Fruit fly (Drosophila melanogaster) whole organism, embryonic: ENCODE results near the gene CG10959.

Experiments
- B-H2 ChIP-seq: fragments of 200-800 bp; sonication (Bioruptor generic); optimal IDR thresholded peaks from 2 replicates; lab custom pipeline; 2018; ENCODE audit warnings: missing biosample characterization, mild to moderate bottlenecking, missing genetic modification characterization
- BtbVII ChIP-seq: fragments of 200-800 bp; sonication (Bioruptor generic); optimal IDR thresholded peaks from 3 replicates; lab custom pipeline; 2017; ENCODE audit warnings: missing biosample characterization, mild to moderate bottlenecking, missing genetic modification characterization
- CG12659 ChIP-seq: fragments of 200-800 bp; sonication (Bioruptor generic); optimal IDR thresholded peaks from 3 replicates; lab custom pipeline; 2017; ENCODE audit warnings: mild to moderate bottlenecking, missing biosample characterization, missing genetic modification reagents, missing genetic modification characterization
- CG12769 ChIP-seq: fragments of 200-800 bp; sonication (Bioruptor generic); optimal IDR thresholded peaks from 2 replicates; lab custom pipeline; 2019; ENCODE audit warnings: missing biosample characterization, mild to moderate bottlenecking, missing genetic modification characterization, moderate library complexity
- CG13123 ChIP-seq: fragments of 200-800 bp; sonication (Bioruptor generic); optimal IDR thresholded peaks from 2 replicates; lab custom pipeline; 2016; ENCODE audit warnings: missing biosample characterization, missing genetic modification characterization
- CG14667 ChIP-seq: fragments of 200-800 bp; sonication (Bioruptor generic); IDR thresholded peaks from 2 replicates; pipeline ENCODE4 v1.3.6; 2022; ENCODE audit warnings: missing biosample characterization, missing genetic modification characterization
- CG17912 ChIP-seq: fragments of 200-800 bp; sonication (Bioruptor generic); optimal IDR thresholded peaks from 2 replicates; lab custom pipeline; 2018; ENCODE audit warnings: missing biosample characterization, mild to moderate bottlenecking, missing genetic modification characterization
- CG3065 ChIP-seq: fragments of 200-800 bp; sonication (Bioruptor generic); optimal IDR thresholded peaks from 2 replicates; lab custom pipeline; 2016; ENCODE audit warnings: missing biosample characterization, missing genetic modification characterization
- CG31224 ChIP-seq: fragments of 200-800 bp; sonication (Bioruptor generic); IDR thresholded peaks from 2 replicates; pipeline ENCODE4 v1.3.6; 2022; ENCODE audit warnings: missing biosample characterization, missing genetic modification characterization
- CG3838 ChIP-seq: fragments of 200-800 bp; sonication (Bioruptor generic); optimal IDR thresholded peaks from 3 replicates; lab custom pipeline; 2016; ENCODE audit warnings: missing biosample characterization, missing genetic modification characterization
- CG43689 ChIP-seq: fragments of 200-800 bp; sonication (Bioruptor generic); IDR thresholded peaks from 2 replicates; pipeline ENCODE4 v1.3.6; 2022; ENCODE audit warnings: missing biosample characterization, missing genetic modification characterization
- CG4820 ChIP-seq: fragments of 200-800 bp; sonication (Bioruptor generic); optimal IDR thresholded peaks from 3 replicates; lab custom pipeline; 2016; ENCODE audit warnings: missing biosample characterization, missing genetic modification characterization
- CG7271 ChIP-seq: fragments of 200-800 bp; sonication (Bioruptor generic); optimal IDR thresholded peaks from 2 replicates; lab custom pipeline; 2018; ENCODE audit warnings: missing biosample characterization, mild to moderate bottlenecking, missing genetic modification characterization, moderate library complexity
- CG7556 ChIP-seq: fragments of 200-800 bp; sonication (Bioruptor generic); optimal IDR thresholded peaks from 2 replicates; lab custom pipeline; 2017; ENCODE audit warnings: missing biosample characterization, mild to moderate bottlenecking, missing genetic modification characterization
- CG9609 ChIP-seq: fragments of 200-800 bp; sonication (Bioruptor generic); optimal IDR thresholded peaks from 3 replicates; lab custom pipeline; 2016; ENCODE audit warnings: missing biosample characterization, missing genetic modification characterization
- E2f1 ChIP-seq: fragments of 200-800 bp; sonication (Bioruptor generic); IDR thresholded peaks from 2 replicates; pipeline ENCODE4 v1.3.6; 2022; ENCODE audit warnings: missing biosample characterization, missing genetic modification characterization
- Fer1 ChIP-seq: fragments of 200-800 bp; sonication (Bioruptor generic); optimal IDR thresholded peaks from 2 replicates; lab custom pipeline; 2017; ENCODE audit warnings: missing biosample characterization, mild to moderate bottlenecking, missing genetic modification characterization
- Fer3 ChIP-seq: fragments of 200-800 bp; sonication (Bioruptor generic); optimal IDR thresholded peaks from 2 replicates; lab custom pipeline; 2018; ENCODE audit warnings: missing biosample characterization, mild to moderate bottlenecking, missing genetic modification characterization, moderate library complexity
- Gsc ChIP-seq: fragments of 200-800 bp; sonication (Bioruptor generic); IDR thresholded peaks from 2 replicates; pipeline ENCODE4 v1.3.6; 2022; ENCODE audit warnings: missing biosample characterization, missing genetic modification characterization
- H2.0 ChIP-seq: fragments of 200-800 bp; sonication (Bioruptor generic); IDR thresholded peaks from 2 replicates; pipeline ENCODE4 v1.3.6; 2022; ENCODE audit warnings: missing biosample characterization, missing genetic modification characterization
- HLH54F ChIP-seq: fragments of 200-800 bp; sonication (Bioruptor generic); optimal IDR thresholded peaks from 3 replicates; lab custom pipeline; 2016; ENCODE audit warnings: missing biosample characterization, missing genetic modification characterization
- Hey ChIP-seq: fragments of 200-800 bp; sonication (Bioruptor generic); optimal IDR thresholded peaks from 3 replicates; lab custom pipeline; 2018; ENCODE audit warnings: missing biosample characterization, mild to moderate bottlenecking, missing genetic modification characterization
- Hmr ChIP-seq: fragments of 200-800 bp; sonication (Bioruptor generic); optimal IDR thresholded peaks from 3 replicates; lab custom pipeline; 2017; ENCODE audit warnings: mild to moderate bottlenecking, missing biosample characterization, missing genetic modification reagents, missing genetic modification characterization
- Hmx ChIP-seq: fragments of 200-800 bp; sonication (Bioruptor generic); optimal IDR thresholded peaks from 2 replicates; lab custom pipeline; 2016; ENCODE audit warnings: missing biosample characterization, missing genetic modification characterization
- MTF-1 ChIP-seq: fragments of 200-800 bp; sonication (Bioruptor generic); optimal IDR thresholded peaks from 2 replicates; lab custom pipeline; 2018; ENCODE audit warnings: missing biosample characterization, mild to moderate bottlenecking, missing genetic modification characterization, borderline replicate concordance
- Mad ChIP-seq: fragments of 200-800 bp; sonication (Bioruptor generic); optimal IDR thresholded peaks from 2 replicates; lab custom pipeline; 2016; ENCODE audit warnings: missing biosample characterization, missing genetic modification characterization
- Nf-YB ChIP-seq: fragments of 200-800 bp; sonication (Bioruptor generic); optimal IDR thresholded peaks from 3 replicates; lab custom pipeline; 2019; ENCODE audit warnings: missing biosample characterization, mild to moderate bottlenecking, missing genetic modification characterization, moderate library complexity
- Rx ChIP-seq: fragments of 200-800 bp; sonication (Bioruptor generic); IDR thresholded peaks from 2 replicates; pipeline ENCODE4 v1.3.6; 2022; ENCODE audit warnings: missing biosample characterization, missing genetic modification characterization
- Usf ChIP-seq: fragments of 200-800 bp; sonication (Bioruptor generic); optimal IDR thresholded peaks from 2 replicates; lab custom pipeline; 2017; ENCODE audit warnings: missing genotype, missing biosample characterization, missing genetic modification characterization
- amos ChIP-seq: fragments of 200-800 bp; sonication (Bioruptor generic); IDR thresholded peaks from 2 replicates; pipeline ENCODE4 v1.3.6; 2022; ENCODE audit warnings: missing biosample characterization, missing genetic modification characterization; ENCODE audit not compliant: partially characterized antibody
- aop ChIP-seq: fragments of 200-800 bp; sonication (Bioruptor generic); IDR thresholded peaks from 2 replicates; pipeline ENCODE4 v1.3.6; 2022; ENCODE audit warnings: missing biosample characterization, missing genetic modification characterization
- ash1 ChIP-seq: fragments of 200-800 bp; sonication (Bioruptor generic); optimal IDR thresholded peaks from 2 replicates; lab custom pipeline; 2018; ENCODE audit warnings: missing biosample characterization, mild to moderate bottlenecking, missing genetic modification characterization
- da ChIP-seq: fragments of 200-800 bp; sonication (Bioruptor generic); optimal IDR thresholded peaks from 2 replicates; lab custom pipeline; 2016; ENCODE audit warnings: missing biosample characterization, missing genetic modification characterization
- danr ChIP-seq: fragments of 200-800 bp; sonication (Bioruptor generic); IDR thresholded peaks from 2 replicates; pipeline ENCODE4 v1.3.6; 2022; ENCODE audit warnings: missing biosample characterization, missing genetic modification characterization
- dm ChIP-seq: fragments of 200-800 bp; sonication (Bioruptor generic); optimal IDR thresholded peaks from 3 replicates; lab custom pipeline; 2016; ENCODE audit warnings: missing biosample characterization, missing genetic modification characterization
- fd64A ChIP-seq: fragments of 200-800 bp; sonication (Bioruptor generic); optimal IDR thresholded peaks from 3 replicates; lab custom pipeline; 2018; ENCODE audit warnings: missing biosample characterization, mild to moderate bottlenecking, missing genetic modification characterization
- gcm ChIP-seq: fragments of 200-800 bp; sonication (Bioruptor generic); optimal IDR thresholded peaks from 2 replicates; lab custom pipeline; 2019; ENCODE audit warnings: missing biosample characterization, mild to moderate bottlenecking, missing genetic modification characterization, moderate library complexity
- insv ChIP-seq, 2 experiments: fragments of 200-800 bp; sonication (Bioruptor generic); optimal IDR thresholded peaks; 3 replicates each; lab custom pipeline; 2016 to 2018; ENCODE audit warnings: missing biosample characterization in 2 of 2, missing genetic modification characterization in 2 of 2
- jigr1 ChIP-seq: fragments of 200-800 bp; sonication (Bioruptor generic); IDR thresholded peaks from 3 replicates; pipeline ENCODE4 v1.3.6; 2022; ENCODE audit warnings: missing biosample characterization, missing genetic modification characterization
- lilli ChIP-seq: fragments of 200-800 bp; sonication (Bioruptor generic); optimal IDR thresholded peaks from 3 replicates; lab custom pipeline; 2016; ENCODE audit warnings: missing biosample characterization, missing genetic modification characterization
- lov ChIP-seq, 2 experiments: fragments of 200-800 bp in 1 of 2; fragments of >200 bp in 1 of 2; sonication (Bioruptor generic) in 1 of 2; IDR thresholded peaks in 1 of 2; optimal IDR thresholded peaks in 1 of 2; 2 replicates in 1 of 2; 3 replicates in 1 of 2; pipeline versions ENCODE4 v1.3.6 to Lab custom; 2017 to 2022; ENCODE audit warnings: missing biosample characterization in 1 of 2, missing genetic modification characterization in 1 of 2
- nom ChIP-seq: fragments of 200-800 bp; sonication (Bioruptor generic); optimal IDR thresholded peaks from 2 replicates; lab custom pipeline; 2017; ENCODE audit warnings: missing biosample characterization, missing genetic modification characterization, mild to moderate bottlenecking, moderate library complexity, missing genetic modification reagents
- org-1 ChIP-seq: fragments of 200-800 bp; sonication (Bioruptor generic); optimal IDR thresholded peaks from 2 replicates; lab custom pipeline; 2017; ENCODE audit warnings: missing biosample characterization, missing genetic modification characterization
- p53 ChIP-seq: fragments of 200-800 bp; sonication (Bioruptor generic); optimal IDR thresholded peaks from 2 replicates; lab custom pipeline; 2016; ENCODE audit warnings: missing biosample characterization, missing genetic modification characterization
- pfk ChIP-seq: fragments of 200-800 bp; sonication (Bioruptor generic); optimal IDR thresholded peaks from 2 replicates; lab custom pipeline; 2018; ENCODE audit warnings: missing biosample characterization, mild to moderate bottlenecking, missing genetic modification characterization, moderate library complexity
- repo ChIP-seq: fragments of 200-800 bp; sonication (Bioruptor generic); optimal IDR thresholded peaks from 2 replicates; lab custom pipeline; 2016; ENCODE audit warnings: missing biosample characterization, missing genetic modification characterization
- shn ChIP-seq: fragments of 200-800 bp; sonication (Bioruptor generic); optimal IDR thresholded peaks from 3 replicates; lab custom pipeline; 2016; ENCODE audit warnings: missing biosample characterization, missing genetic modification characterization
- sima ChIP-seq: fragments of 200-800 bp; sonication (Bioruptor generic); optimal IDR thresholded peaks from 2 replicates; lab custom pipeline; 2016; ENCODE audit warnings: missing biosample characterization, missing genetic modification characterization
- zf30C ChIP-seq: fragments of 200-800 bp; sonication (Bioruptor generic); optimal IDR thresholded peaks from 3 replicates; lab custom pipeline; 2018; ENCODE audit warnings: missing biosample characterization, mild to moderate bottlenecking, missing genetic modification characterization

The CG10959 gene

DNA sequence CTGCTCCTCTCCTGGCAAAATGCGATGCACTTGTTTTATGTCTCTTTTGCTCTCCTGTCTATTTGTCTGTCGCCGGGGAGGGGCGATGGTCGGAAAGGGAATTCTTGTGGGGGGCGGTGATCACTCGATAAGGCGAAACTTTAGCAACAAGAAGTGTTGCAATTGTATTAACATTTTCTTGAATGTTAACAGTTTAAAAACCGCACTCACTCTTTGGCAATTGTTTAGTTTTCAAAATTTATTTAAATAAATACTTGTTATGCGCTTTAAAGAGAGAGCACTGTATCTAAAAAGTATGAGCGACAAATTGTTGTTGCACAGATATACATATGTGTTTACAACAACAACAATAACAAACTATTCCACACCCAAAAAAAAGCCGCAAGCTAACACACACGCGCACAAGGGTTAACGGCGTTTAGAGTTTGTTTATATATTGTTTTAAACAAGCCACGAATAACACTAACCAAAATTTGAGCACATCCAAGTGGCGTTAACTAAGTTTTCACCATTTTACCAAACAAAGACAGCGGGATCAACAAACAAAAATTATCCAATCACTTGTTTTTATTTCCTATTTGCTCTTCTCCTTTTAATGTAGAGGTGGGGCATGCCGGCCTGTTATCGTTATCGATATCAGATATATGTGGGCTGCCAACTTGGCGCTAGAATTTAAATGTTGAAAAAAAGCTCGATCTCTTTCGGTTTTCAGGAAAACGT is 46.9 kb upstream of the CG10959 start, which contains the start of gene CG2258 (continued):
- TF ChIP-seq nom (GFP tag; lab: Kevin White, UChicago) (peak; percentile 83), CG7556 (GFP tag; lab: Kevin White, UChicago) (peak; percentile 76), da (GFP tag; lab: Kevin White, UChicago) (no peak), B-H2 (GFP tag; lab: Kevin White, UChicago) (peak; percentile 54), Fer1 (GFP tag; lab: Kevin White, UChicago) (peak; percentile 83), aop (0 out of 2 replicates have a peak, but pooled peaks have one; percentile 34), Hmx (GFP tag; lab: Kevin White, UChicago) (peak; percentile 5), fd64A (GFP tag; lab: Kevin White, UChicago) (peak; percentile 70), CG14667 (GFP tag; lab: Robert Waterston, UW) (peak; percentile 85), Mad (GFP tag; lab: Kevin White, UChicago) (peak; percentile 49), shn (GFP tag; lab: Kevin White, UChicago) (no peak), amos (no peak; the same call in 1 of the 2 replicates), danr (GFP tag; lab: Robert Waterston, UW) (peak; percentile 83), p53 (GFP tag; lab: Kevin White, UChicago) (no peak), HLH54F (peak; percentile 60), Gsc (peak; percentile 61), sima (GFP tag; lab: Kevin White, UChicago) (no peak), E2f1 (GFP tag; lab: Robert Waterston, UW) (peak; percentile 84), MTF-1 (peak; percentile 76), CG9609 (GFP tag; lab: Kevin White, UChicago) (peak; percentile 75), CG12659 (GFP tag; lab: Kevin White, UChicago) (peak; percentile 85), Fer3 (peak; percentile 91), repo (GFP tag; lab: Kevin White, UChicago) (peak; percentile 62), CG31224 (GFP tag; lab: Robert Waterston, UW) (peak; percentile 73), org-1 (GFP tag; lab: Kevin White, UChicago) (peak; percentile 47), jigr1 (GFP tag; lab: Robert Waterston, UW) (peak; percentile 82), CG12769 (tag; lab: Kevin White, UChicago) (peak; percentile 90), dm (GFP tag; lab: Kevin White, UChicago) (peak; percentile 50), CG17912 (GFP tag; lab: Kevin White, UChicago) (peak; percentile 22), pfk (GFP tag; lab: Kevin White, UChicago) (no peak), lilli (GFP tag; lab: Kevin White, UChicago) (peak; percentile 46), Rx (GFP tag; lab: Robert Waterston, UW) (peak; percentile 58), Nf-YB (GFP tag; lab: Kevin White, UChicago) (peak; percentile 45), lov (optimal IDR thresholded peaks at IDR 0.05; lab: Kevin White, UChicago) (no peak), lov (GFP tag; IDR thresholded peaks at IDR 0.05; lab: Robert Waterston, UW) (peak; percentile 82), insv (GFP tag; optimal IDR thresholded peaks at IDR 0.05; lab: Kevin White, UChicago) (no peak), CG13123 (GFP tag; lab: Kevin White, UChicago) (peak; percentile 35), ash1 (no peak), H2.0 (GFP tag; lab: Robert Waterston, UW) (peak; percentile 78), CG3838 (peak; percentile 15), gcm (GFP tag; lab: Kevin White, UChicago) (peak; percentile 70), BtbVII (GFP tag; lab: Kevin White, UChicago) (peak; percentile 83), CG3065 (peak; percentile 37), CG7271 (tag; lab: Kevin White, UChicago) (no peak), CG43689 (GFP tag; lab: Robert Waterston, UW) (peak; percentile 64), Hmr (GFP tag; lab: Kevin White, UChicago) (peak; percentile 85), CG4820 (GFP tag; lab: Kevin White, UChicago) (peak; percentile 82), zf30C (GFP tag; lab: Kevin White, UChicago) (no peak), Hey (peak; percentile 48), Usf (GFP tag; lab: Kevin White, UChicago) (peak; percentile 37)
